Worm (Caenorhabditis elegans): ENCODE data around the gene cdk-4.

Gene cdk-4

ce11 chrX:13543350-13543749, 24.6 kb upstream of the cdk-4 start:
- no peak for TF ChIP-seq mbf-1 (tag; optimal IDR thresholded peaks at IDR 0.05)
- TF ChIP-seq snpc-4 (tag; optimal IDR thresholded peaks at IDR 0.05), result no peak
- no peak for TF ChIP-seq lin-39 (tag; optimal IDR thresholded peaks at IDR 0.05)
- TF ChIP-seq mab-5 (tag; optimal IDR thresholded peaks at IDR 0.05), result no peak
- no peak for TF ChIP-seq nhr-23 (tag; optimal IDR thresholded peaks at IDR 0.05)
- no peak for TF ChIP-seq zag-1 (tag; optimal IDR thresholded peaks at IDR 0.05)
- no peak for TF ChIP-seq lsy-2 (tag; optimal IDR thresholded peaks at IDR 0.05)
- no peak for TF ChIP-seq unc-39 (tag; optimal IDR thresholded peaks at IDR 0.05)
- no peak for TF ChIP-seq lin-13 (GFP tag; optimal IDR thresholded peaks at IDR 0.05)
- TF ChIP-seq unc-55 (GFP tag; optimal IDR thresholded peaks at IDR 0.05), result no peak
- no peak for TF ChIP-seq sma-9 (GFP tag; optimal IDR thresholded peaks at IDR 0.05)
- no peak for TF ChIP-seq sma-9 (tag; optimal IDR thresholded peaks at IDR 0.05)
- TF ChIP-seq R02D3.7 (tag; optimal IDR thresholded peaks at IDR 0.05), result no peak
- no peak for TF ChIP-seq ZK546.5 (tag; optimal IDR thresholded peaks at IDR 0.05)
- no peak for TF ChIP-seq lin-11 (tag; optimal IDR thresholded peaks at IDR 0.05)
- TF ChIP-seq skn-1 (tag; optimal IDR thresholded peaks at IDR 0.05), result no peak
- TF ChIP-seq Y55F3AM.14 (GFP tag; optimal IDR thresholded peaks at IDR 0.05), result no peak
- TF ChIP-seq egl-27 (tag; optimal IDR thresholded peaks at IDR 0.05), result no peak
- no peak for TF ChIP-seq gmeb-1 (tag; optimal IDR thresholded peaks at IDR 0.05)

DNA sequence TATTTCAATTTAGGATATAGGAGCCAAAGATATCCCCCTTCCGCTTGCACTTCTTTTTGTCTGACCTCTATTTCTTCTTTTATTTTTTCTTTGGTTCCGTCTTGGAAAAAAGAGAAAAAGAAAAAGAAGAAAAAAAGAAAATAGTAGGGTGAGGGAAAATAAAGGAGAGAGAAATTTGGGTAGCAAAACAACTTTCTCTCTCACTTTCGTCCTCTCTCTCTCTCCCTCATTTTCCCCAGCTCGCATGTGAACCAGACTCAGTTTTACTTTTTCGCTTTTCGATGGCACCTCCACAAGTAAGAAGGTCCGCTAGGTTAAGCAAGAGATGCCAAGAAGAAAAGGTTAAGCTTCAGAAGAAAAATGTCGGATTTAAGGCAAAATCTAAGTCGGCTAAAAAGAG, 24.0 kb upstream of the cdk-4 start:
- TF ChIP-seq nhr-11 (tag; optimal IDR thresholded peaks at IDR 0.05), result no peak
- TF ChIP-seq aly-2 (tag; optimal IDR thresholded peaks at IDR 0.05), result no peak
- TF ChIP-seq snpc-4 (tag; optimal IDR thresholded peaks at IDR 0.05), result no peak
- peak; percentile 17 for TF ChIP-seq crh-2 (tag; optimal IDR thresholded peaks at IDR 0.05)
- peak; percentile 31 for TF ChIP-seq blmp-1 (tag; optimal IDR thresholded peaks at IDR 0.05; ENCODE audit: insufficient read depth)
- TF ChIP-seq elt-3 (tag; optimal IDR thresholded peaks at IDR 0.05), result no peak
- no peak for TF ChIP-seq R02D3.7 (tag; optimal IDR thresholded peaks at IDR 0.05)
- peak; percentile 51 for TF ChIP-seq sma-9 (GFP tag; optimal IDR thresholded peaks at IDR 0.05)
- TF ChIP-seq sma-9 (tag; optimal IDR thresholded peaks at IDR 0.05), result no peak
- TF ChIP-seq lin-13 (GFP tag; optimal IDR thresholded peaks at IDR 0.05), result peak; percentile 26
- no peak for TF ChIP-seq lin-39 (tag; optimal IDR thresholded peaks at IDR 0.05)
- TF ChIP-seq mbf-1 (tag; optimal IDR thresholded peaks at IDR 0.05), result no peak
- TF ChIP-seq unc-55 (GFP tag; optimal IDR thresholded peaks at IDR 0.05), result peak; percentile 37
- no peak for TF ChIP-seq nhr-10 (tag; optimal IDR thresholded peaks at IDR 0.05)
- peak; percentile 10 for TF ChIP-seq nhr-129 (tag; optimal IDR thresholded peaks at IDR 0.05)
- TF ChIP-seq mdl-1 (tag; optimal IDR thresholded peaks at IDR 0.05), result no peak
- peak; percentile 12 for TF ChIP-seq sem-4 (tag; optimal IDR thresholded peaks at IDR 0.05)
- no peak for TF ChIP-seq alr-1 (tag; optimal IDR thresholded peaks at IDR 0.05)
- peak in 1 of 2 experiments; percentile 33 for TF ChIP-seq lsy-2 (tag; optimal IDR thresholded peaks at IDR 0.05)
- TF ChIP-seq Y55F3AM.14 (GFP tag; optimal IDR thresholded peaks at IDR 0.05), result peak; percentile 29
- TF ChIP-seq nhr-6 (tag; optimal IDR thresholded peaks at IDR 0.05), result no peak
- TF ChIP-seq ztf-11 (tag; optimal IDR thresholded peaks at IDR 0.05), result no peak
- TF ChIP-seq ZK546.5 (tag; optimal IDR thresholded peaks at IDR 0.05), result no peak
- no peak for TF ChIP-seq mab-5 (tag; optimal IDR thresholded peaks at IDR 0.05)
- TF ChIP-seq ama-1 (optimal IDR thresholded peaks at IDR 0.05), result peak; percentile 26
- TF ChIP-seq C34F6.9 (tag; optimal IDR thresholded peaks at IDR 0.05), result peak; percentile 56
- no peak for TF ChIP-seq nhr-77 (tag; optimal IDR thresholded peaks at IDR 0.05)
- TF ChIP-seq ceh-82 (tag; optimal IDR thresholded peaks at IDR 0.05), result no peak
- no peak for TF ChIP-seq ceh-16 (tag; optimal IDR thresholded peaks at IDR 0.05)
- peak; percentile 38 for TF ChIP-seq ztf-4 (tag; optimal IDR thresholded peaks at IDR 0.05)
- TF ChIP-seq egl-27 (tag; optimal IDR thresholded peaks at IDR 0.05), result no peak

- TF ChIP-seq nhr-21 (tag; optimal IDR thresholded peaks at IDR 0.05), result no peak
- TF ChIP-seq ama-1 (optimal IDR thresholded peaks at IDR 0.05), result peak; percentile 82
These were observed 23.5 kb upstream of the cdk-4 start, which contains the start of gene cah-4 for ce11 chrX:13542236-13542635. cah-4 (plus strand) TSS chrX:13542574.

DNA sequence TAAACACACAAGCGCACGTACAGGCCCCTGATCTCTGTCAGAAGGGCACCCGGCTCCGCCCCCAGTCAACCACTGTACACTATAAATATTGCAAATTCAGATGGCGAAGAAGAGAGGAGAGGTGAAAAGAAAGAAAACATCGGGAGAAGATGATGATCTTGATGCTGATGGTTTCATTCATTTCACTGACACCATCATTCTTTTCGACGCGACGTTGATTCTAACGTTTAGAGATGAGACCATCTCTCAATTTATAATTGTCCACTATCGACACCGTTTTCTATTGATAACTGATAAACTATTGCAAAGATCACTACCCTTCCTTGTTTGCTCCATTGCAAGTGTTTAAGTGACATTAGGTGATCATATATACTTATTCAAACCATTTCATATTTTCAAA, 22.6 kb upstream of the cdk-4 start:
- TF ChIP-seq nhr-21 (tag; optimal IDR thresholded peaks at IDR 0.05) (peak; percentile 77), ama-1 (optimal IDR thresholded peaks at IDR 0.05) (peak; percentile 96), blmp-1 (tag; optimal IDR thresholded peaks at IDR 0.05; ENCODE audit: insufficient read depth) (peak; percentile 19), dmd-4 (tag; optimal IDR thresholded peaks at IDR 0.05) (no peak), ztf-11 (tag; optimal IDR thresholded peaks at IDR 0.05) (no peak), sma-3 (GFP tag; optimal IDR thresholded peaks at IDR 0.05) (peak; percentile 29), fos-1 (tag; optimal IDR thresholded peaks at IDR 0.05) (peak; percentile 30), elt-1 (tag; optimal IDR thresholded peaks at IDR 0.05) (no peak), sma-9 (GFP tag; optimal IDR thresholded peaks at IDR 0.05) (peak; percentile 87), sma-9 (tag; optimal IDR thresholded peaks at IDR 0.05) (no peak), nhr-25 (tag; optimal IDR thresholded peaks at IDR 0.05) (peak; percentile 32), lsy-2 (tag; optimal IDR thresholded peaks at IDR 0.05) (no peak)

Data from whole organism, L2 larva.